ENCODE assay signal across 3 fruit fly cellular contexts in the genomic region with DNA sequence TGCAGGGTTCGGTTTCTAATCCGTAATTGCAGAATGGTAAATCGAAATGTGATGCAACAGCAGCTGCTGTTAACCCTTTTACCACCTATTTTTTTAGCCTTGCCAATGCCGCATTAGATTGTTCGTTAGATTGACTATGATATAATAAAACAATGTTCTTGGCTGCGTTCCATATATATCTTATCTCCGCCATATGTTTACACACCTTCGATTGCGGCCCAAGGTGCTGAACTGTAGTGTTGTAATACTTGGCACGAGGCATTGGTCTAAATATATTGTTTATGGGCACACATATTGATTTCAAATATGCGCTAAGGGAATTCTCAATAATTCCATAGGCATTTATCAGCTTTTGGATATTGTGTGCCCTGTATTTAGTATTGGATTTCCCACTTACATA.
TF ChIP-seq lines count a peak whose summit lies in the region.

No protein-coding gene starts in this region.

- no peak for TF ChIP-seq CTCF in whole organism, embryonic (GFP tag; optimal IDR thresholded peaks at IDR 0.05; lab: Kevin White, UChicago)

TF ChIP-seq in whole organism, adult, 20 proteins besides CTCF, POLR2A, EP300 and RAD21:
- TF ChIP-seq CG1620 (GFP tag; optimal IDR thresholded peaks at IDR 0.05; lab: Kevin White, UChicago) (no peak), kay (GFP tag; lab: Kevin White, UChicago; ENCODE audit: borderline replicate concordance) (peak; percentile 8), CG12768 (GFP tag; optimal IDR thresholded peaks at IDR 0.05; lab: Kevin White, UChicago) (no peak), Mnt (GFP tag; optimal IDR thresholded peaks at IDR 0.05; lab: Kevin White, UChicago) (no peak), CG5204 (GFP tag; optimal IDR thresholded peaks at IDR 0.05; lab: Kevin White, UChicago) (no peak), Clk (GFP tag; optimal IDR thresholded peaks at IDR 0.05; lab: Kevin White, UChicago) (no peak), ovo (GFP tag; optimal IDR thresholded peaks at IDR 0.05; lab: Kevin White, UChicago) (no peak), CG33017 (tag; optimal IDR thresholded peaks at IDR 0.05; lab: Kevin White, UChicago) (no peak), tj (GFP tag; optimal IDR thresholded peaks at IDR 0.05; lab: Kevin White, UChicago) (no peak)
TF ChIP-seq in whole organism, adult: peak in this region for 1.

TF ChIP-seq in whole organism, embryonic, 481 proteins besides CTCF, POLR2A, EP300 and RAD21:
- peak; percentile 58 for TF ChIP-seq grn (GFP tag; optimal IDR thresholded peaks at IDR 0.05; lab: Kevin White, UChicago)
- no peak for TF ChIP-seq gt (GFP tag; IDR thresholded peaks at IDR 0.05; lab: Robert Waterston, UW)
- TF ChIP-seq CG12769 (tag; optimal IDR thresholded peaks at IDR 0.05; lab: Kevin White, UChicago) = peak; percentile 3
- peak; percentile 2 for TF ChIP-seq caup (GFP tag; optimal IDR thresholded peaks at IDR 0.05; lab: Kevin White, UChicago; ENCODE audit: severe bottlenecking)
- peak; percentile 35 for TF ChIP-seq lab (GFP tag; optimal IDR thresholded peaks at IDR 0.05; lab: Kevin White, UChicago)
- TF ChIP-seq CG34422 (GFP tag; IDR thresholded peaks at IDR 0.05; lab: Robert Waterston, UW) = no peak
- TF ChIP-seq z (GFP tag; IDR thresholded peaks at IDR 0.05; lab: Robert Waterston, UW) = no peak
- peak; percentile 21 for TF ChIP-seq CG8281 (tag; optimal IDR thresholded peaks at IDR 0.05; lab: Kevin White, UChicago)
- no peak for TF ChIP-seq MTF-1 (GFP tag; optimal IDR thresholded peaks at IDR 0.05; lab: Kevin White, UChicago; ENCODE audit: borderline replicate concordance)
- no peak for TF ChIP-seq chn (GFP tag; optimal IDR thresholded peaks at IDR 0.05; lab: Kevin White, UChicago)
- TF ChIP-seq sug (tag; optimal IDR thresholded peaks at IDR 0.05; lab: Kevin White, UChicago) = peak; percentile 66
- peak; percentile 15 for TF ChIP-seq salm (tag; optimal IDR thresholded peaks at IDR 0.05; lab: Kevin White, UChicago)
- no peak for TF ChIP-seq eve (GFP tag; optimal IDR thresholded peaks at IDR 0.05; lab: Kevin White, UChicago)
- TF ChIP-seq sd (tag; optimal IDR thresholded peaks at IDR 0.05; lab: Kevin White, UChicago) = peak; percentile 76
- peak; percentile 89 for TF ChIP-seq mirr (GFP tag; optimal IDR thresholded peaks at IDR 0.05; lab: Kevin White, UChicago)
- no peak for TF ChIP-seq nau (GFP tag; optimal IDR thresholded peaks at IDR 0.05; lab: Kevin White, UChicago)
- TF ChIP-seq H2.0 (GFP tag; IDR thresholded peaks at IDR 0.05; lab: Robert Waterston, UW) = no peak
- peak; percentile 44 for TF ChIP-seq exex (tag; optimal IDR thresholded peaks at IDR 0.05; lab: Kevin White, UChicago)
- TF ChIP-seq YL-1 (GFP tag; optimal IDR thresholded peaks at IDR 0.05; lab: Kevin White, UChicago) = no peak
- TF ChIP-seq CG6254 (GFP tag; optimal IDR thresholded peaks at IDR 0.05; lab: Kevin White, UChicago) = no peak
- TF ChIP-seq so (GFP tag; IDR thresholded peaks at IDR 0.05; lab: Robert Waterston, UW) = peak; percentile 51; the same call in 1 of the 3 replicates
- no peak for TF ChIP-seq CG10565 (GFP tag; optimal IDR thresholded peaks at IDR 0.05; lab: Kevin White, UChicago)
- no peak for TF ChIP-seq hb (GFP tag; IDR thresholded peaks at IDR 0.05; lab: Robert Waterston, UW; ENCODE audit: partially characterized antibody)
- no peak for TF ChIP-seq Nf-YA (GFP tag; IDR thresholded peaks at IDR 0.05; lab: Robert Waterston, UW)
- no peak for TF ChIP-seq D (optimal IDR thresholded peaks at IDR 0.05; lab: Kevin White, UChicago)
- no peak for TF ChIP-seq D (GFP tag; optimal IDR thresholded peaks at IDR 0.05; lab: Kevin White, UChicago)
- TF ChIP-seq Pdp1 (GFP tag; optimal IDR thresholded peaks at IDR 0.05; lab: Kevin White, UChicago) = peak in 1 of 2 experiments; percentile 86
- peak; percentile 19 for TF ChIP-seq Med (GFP tag; lab: Kevin White, UChicago)

TF ChIP-seq in whole organism, prepupa, 60 proteins besides CTCF, POLR2A, EP300 and RAD21:
- TF ChIP-seq CG11294 (GFP tag; IDR thresholded peaks at IDR 0.05; lab: Robert Waterston, UW) (no peak), CG11762 (GFP tag; optimal IDR thresholded peaks at IDR 0.05; lab: Kevin White, UChicago; ENCODE audit: insufficient read depth) (no peak), vri (GFP tag; optimal IDR thresholded peaks at IDR 0.05; lab: Kevin White, UChicago) (peak; percentile 15), CG8319 (GFP tag; optimal IDR thresholded peaks at IDR 0.05; lab: Kevin White, UChicago) (no peak), Eip78C (GFP tag; lab: Kevin White, UChicago) (no peak), Sox14 (GFP tag; optimal IDR thresholded peaks at IDR 0.05; lab: Kevin White, UChicago) (no peak), Hr38 (GFP tag; optimal IDR thresholded peaks at IDR 0.05; lab: Kevin White, UChicago) (no peak), CG10631 (GFP tag; optimal IDR thresholded peaks at IDR 0.05; lab: Kevin White, UChicago) (no peak), CG32006 (GFP tag; optimal IDR thresholded peaks at IDR 0.05; lab: Kevin White, UChicago) (no peak), Ets21C (GFP tag; optimal IDR thresholded peaks at IDR 0.05; lab: Kevin White, UChicago) (no peak), fd59A (GFP tag; optimal IDR thresholded peaks at IDR 0.05; lab: Kevin White, UChicago) (no peak), CG4318 (GFP tag; optimal IDR thresholded peaks at IDR 0.05; lab: Kevin White, UChicago) (no peak), fkh (GFP tag; optimal IDR thresholded peaks at IDR 0.05; lab: Kevin White, UChicago) (peak; percentile 44), cyc (GFP tag; optimal IDR thresholded peaks at IDR 0.05; lab: Kevin White, UChicago) (no peak), eg (GFP tag; IDR thresholded peaks at IDR 0.05; lab: Robert Waterston, UW) (no peak), Sox15 (GFP tag; optimal IDR thresholded peaks at IDR 0.05; lab: Kevin White, UChicago) (no peak), pdm3 (GFP tag; optimal IDR thresholded peaks at IDR 0.05; lab: Kevin White, UChicago) (no peak)
